Worm (Caenorhabditis elegans): ENCODE measurements around the gene C55B6.4.

C55B6.4 gene

ce11 chrX:7181627-7182026, 5.9 kb downstream of the C55B6.4 start (continued):
- TF ChIP-seq pqm-1 (tag; optimal IDR thresholded peaks at IDR 0.05): peak; percentile 81
- peak; percentile 67 for TF ChIP-seq aly-2 (tag; optimal IDR thresholded peaks at IDR 0.05)
- no peak for TF ChIP-seq unc-39 (tag; optimal IDR thresholded peaks at IDR 0.05)
- peak; percentile 93 for TF ChIP-seq ceh-28 (tag; optimal IDR thresholded peaks at IDR 0.05)
- peak; percentile 93 for TF ChIP-seq lsy-12 (tag; optimal IDR thresholded peaks at IDR 0.05)

ce11 chrX:7177341-7177740, 10.2 kb downstream of the C55B6.4 start, which contains the start of gene F43E12.1:
Gene F43E12.1, plus strand, starts transcription at chrX:7177641.
- TF ChIP-seq nhr-23 (tag; optimal IDR thresholded peaks at IDR 0.05) (no peak), elt-1 (tag; optimal IDR thresholded peaks at IDR 0.05) (no peak), nhr-237 (tag; optimal IDR thresholded peaks at IDR 0.05) (no peak), fos-1 (tag; optimal IDR thresholded peaks at IDR 0.05) (no peak)

ce11 chrX:7176817-7177216, 10.7 kb downstream of the C55B6.4 start:
- TF ChIP-seq pqm-1 (tag; optimal IDR thresholded peaks at IDR 0.05) (peak; percentile 27), ceh-9 (tag; optimal IDR thresholded peaks at IDR 0.05) (no peak), nhr-43 (tag; optimal IDR thresholded peaks at IDR 0.05; ENCODE audit: poor library complexity, severe bottlenecking) (peak; percentile 25), fkh-2 (tag; optimal IDR thresholded peaks at IDR 0.05) (no peak), elt-2 (tag; optimal IDR thresholded peaks at IDR 0.05) (peak; percentile 29), jun-1 (tag; optimal IDR thresholded peaks at IDR 0.05) (no peak), fkh-10 (GFP tag; optimal IDR thresholded peaks at IDR 0.05) (no peak)

- TF ChIP-seq lin-39 (tag; optimal IDR thresholded peaks at IDR 0.05) (peak; percentile 55), ceh-82 (tag; optimal IDR thresholded peaks at IDR 0.05) (no peak)
These were observed 12.1 kb downstream of the C55B6.4 start for ce11 chrX:7175389-7175788.

- TF ChIP-seq snpc-4 (tag; optimal IDR thresholded peaks at IDR 0.05) (no peak), elt-2 (tag; optimal IDR thresholded peaks at IDR 0.05) (peak; percentile 58), fkh-2 (tag; optimal IDR thresholded peaks at IDR 0.05) (no peak)
These were observed 16.8 kb downstream of the C55B6.4 start, which contains the start of gene bar-1 for ce11 chrX:7170575-7171297. Gene bar-1, minus strand, starts transcription at chrX:7170625.

ce11 chrX:7162764-7163163, 24.7 kb downstream of the C55B6.4 start:
- no peak for TF ChIP-seq jun-1 (tag; optimal IDR thresholded peaks at IDR 0.05)
- TF ChIP-seq lin-39 (tag; optimal IDR thresholded peaks at IDR 0.05): no peak
- TF ChIP-seq eor-1 (tag; optimal IDR thresholded peaks at IDR 0.05): no peak
- TF ChIP-seq nhr-28 (tag; optimal IDR thresholded peaks at IDR 0.05): no peak
- no peak for TF ChIP-seq nhr-43 (tag; optimal IDR thresholded peaks at IDR 0.05; ENCODE audit: poor library complexity, severe bottlenecking)
- no peak for TF ChIP-seq lin-15B (tag; optimal IDR thresholded peaks at IDR 0.05)
- no peak for TF ChIP-seq ceh-82 (tag; optimal IDR thresholded peaks at IDR 0.05)
- TF ChIP-seq fos-1 (tag; optimal IDR thresholded peaks at IDR 0.05): no peak
- no peak for TF ChIP-seq elt-3 (tag; optimal IDR thresholded peaks at IDR 0.05)
- TF ChIP-seq unc-39 (tag; optimal IDR thresholded peaks at IDR 0.05): no peak
- no peak for TF ChIP-seq ztf-11 (tag; optimal IDR thresholded peaks at IDR 0.05)
- TF ChIP-seq nfya-1 (tag; optimal IDR thresholded peaks at IDR 0.05; ENCODE audit: insufficient read depth): no peak
- no peak for TF ChIP-seq elt-1 (tag; optimal IDR thresholded peaks at IDR 0.05)
- TF ChIP-seq ceh-28 (tag; optimal IDR thresholded peaks at IDR 0.05): no peak
- no peak for TF ChIP-seq nhr-76 (tag; optimal IDR thresholded peaks at IDR 0.05)
- TF ChIP-seq nhr-237 (tag; optimal IDR thresholded peaks at IDR 0.05): no peak
- no peak for TF ChIP-seq pqm-1 (tag; optimal IDR thresholded peaks at IDR 0.05)
- TF ChIP-seq nhr-23 (tag; optimal IDR thresholded peaks at IDR 0.05): no peak

- TF ChIP-seq skn-1 (tag; optimal IDR thresholded peaks at IDR 0.05) (no peak), sea-2 (GFP tag; optimal IDR thresholded peaks at IDR 0.05) (no peak), ztf-11 (tag; optimal IDR thresholded peaks at IDR 0.05) (no peak), ceh-82 (tag; optimal IDR thresholded peaks at IDR 0.05) (no peak), jun-1 (tag; optimal IDR thresholded peaks at IDR 0.05) (no peak), tbx-2 (tag; optimal IDR thresholded peaks at IDR 0.05) (no peak), elt-3 (tag; optimal IDR thresholded peaks at IDR 0.05) (no peak), egl-5 (tag; optimal IDR thresholded peaks at IDR 0.05) (no peak), aly-2 (tag; optimal IDR thresholded peaks at IDR 0.05) (no peak), nhr-25 (tag; optimal IDR thresholded peaks at IDR 0.05) (no peak), pha-4 (tag; optimal IDR thresholded peaks at IDR 0.05) (no peak), snpc-4 (tag; optimal IDR thresholded peaks at IDR 0.05) (no peak), daf-12 (tag; optimal IDR thresholded peaks at IDR 0.05) (no peak), unc-39 (tag; optimal IDR thresholded peaks at IDR 0.05) (no peak), fkh-2 (tag; optimal IDR thresholded peaks at IDR 0.05) (no peak), ztf-4 (tag; optimal IDR thresholded peaks at IDR 0.05) (no peak), unc-62 (GFP tag; optimal IDR thresholded peaks at IDR 0.05) (no peak), lsy-12 (tag; optimal IDR thresholded peaks at IDR 0.05) (no peak), nhr-23 (tag; optimal IDR thresholded peaks at IDR 0.05) (no peak), nhr-76 (tag; optimal IDR thresholded peaks at IDR 0.05) (no peak)
These were observed 28.8 kb downstream of the C55B6.4 start, which contains the start of gene pgp-10 for ce11 chrX:7158736-7159135. Gene pgp-10, plus strand, starts transcription at chrX:7159036.
